Worm (Caenorhabditis elegans) whole organism, mixed stage, embryonic: ENCODE results near the gene cox-15.

ENCODE experiments used
- ceh-83 ChIP-seq: fragments of 200-800 bp; sonication (Bioruptor generic); optimal IDR thresholded peaks from 2 replicates; lab custom pipeline; 2018; ENCODE audit warnings: mild to moderate bottlenecking, missing genetic modification characterization, missing compliant biosample characterization
- elt-3 ChIP-seq: fragments of 150-350 bp; optimal IDR thresholded peaks from 2 replicates; lab custom pipeline; 2014; ENCODE audit warnings: missing biosample characterization, missing genetic modification characterization
- hlh-1 ChIP-seq: fragments of 150-350 bp; optimal IDR thresholded peaks from 2 replicates; lab custom pipeline; 2014; ENCODE audit warnings: missing biosample characterization, missing genetic modification reagents, missing genetic modification characterization
- nhr-28 ChIP-seq: fragments of 150-350 bp; optimal IDR thresholded peaks from 2 replicates; lab custom pipeline; 2014; ENCODE audit warnings: missing biosample characterization, missing genetic modification characterization
- unc-62 ChIP-seq: fragments of 150-350 bp; optimal IDR thresholded peaks from 2 replicates; lab custom pipeline; 2014; ENCODE audit warnings: missing biosample characterization, missing genetic modification reagents, missing genetic modification characterization

- TF ChIP-seq ceh-83 (GFP tag; lab: Kevin White, UChicago) (no peak), unc-62 (GFP tag; lab: Kevin White, UChicago) (no peak), nhr-28 (tag; lab: Kevin White, UChicago) (no peak), hlh-1 (no peak), elt-3 (tag; lab: Kevin White, UChicago) (no peak)
These were observed 30.0 kb downstream of the cox-15 start for ce11 chrII:11204731-11205130.
